Fruit fly (Drosophila melanogaster) Kc167 (cell line): ENCODE results near the gene CG18528.

Experiments used
- Myc ChIP-seq: fragments of >200 bp; optimal IDR thresholded peaks from 2 replicates; lab custom pipeline; 2017; ENCODE audit warnings: missing external identifiers
- Sin3A ChIP-seq: fragments of >200 bp; optimal IDR thresholded peaks from 2 replicates; lab custom pipeline; 2018; ENCODE audit warnings: missing external identifiers

- TF ChIP-seq Myc = no peak
- no peak for TF ChIP-seq Sin3A (lab: Kevin White, UChicago)
Measured at dm6 chr3R:24362838-24363237, 2.9 kb upstream of the CG18528 start, which contains the start of gene CG33340.
